Worm (Caenorhabditis elegans) whole organism, mixed stage, embryonic: ENCODE data around the gene egrh-2.

Source experiments
- M03D4.4 ChIP-seq: sonication (generic microtip); optimal IDR thresholded peaks from 2 replicates; lab custom pipeline; 2017; ENCODE audit warnings: mild to moderate bottlenecking, missing genetic modification characterization, missing compliant biosample characterization
- bed-3 ChIP-seq: fragments of 200-800 bp; sonication (Bioruptor generic); optimal IDR thresholded peaks from 3 replicates; lab custom pipeline; 2018; ENCODE audit warnings: mild to moderate bottlenecking, missing genetic modification characterization, moderate library complexity, missing compliant biosample characterization
- blmp-1 ChIP-seq: fragments of 150-350 bp; optimal IDR thresholded peaks from 2 replicates; lab custom pipeline; 2014; ENCODE audit warnings: missing biosample characterization, missing genetic modification characterization
- ceh-39 ChIP-seq: fragments of 150-350 bp; optimal IDR thresholded peaks from 2 replicates; lab custom pipeline; 2014; ENCODE audit warnings: missing biosample characterization, missing genetic modification characterization
- ceh-43 ChIP-seq: fragments of 200-800 bp; sonication (Bioruptor generic); optimal IDR thresholded peaks from 2 replicates; lab custom pipeline; 2018; ENCODE audit warnings: mild to moderate bottlenecking, missing genetic modification characterization, moderate library complexity, missing compliant biosample characterization
- ceh-83 ChIP-seq: fragments of 200-800 bp; sonication (Bioruptor generic); optimal IDR thresholded peaks from 2 replicates; lab custom pipeline; 2018; ENCODE audit warnings: mild to moderate bottlenecking, missing genetic modification characterization, missing compliant biosample characterization
- ces-1 ChIP-seq: fragments of 150-350 bp; optimal IDR thresholded peaks from 2 replicates; lab custom pipeline; 2014; ENCODE audit warnings: missing biosample characterization, missing genetic modification reagents, missing genetic modification characterization
- cnd-1 ChIP-seq: fragments of 200-800 bp; sonication (Bioruptor generic); optimal IDR thresholded peaks from 2 replicates; lab custom pipeline; 2018; ENCODE audit warnings: mild to moderate bottlenecking, missing genetic modification characterization, missing compliant biosample characterization
- drap-1 ChIP-seq: fragments of 200-800 bp; sonication (Bioruptor generic); optimal IDR thresholded peaks from 3 replicates; lab custom pipeline; 2018; ENCODE audit warnings: mild to moderate bottlenecking, missing genetic modification characterization, missing compliant biosample characterization
- elt-3 ChIP-seq: fragments of 150-350 bp; optimal IDR thresholded peaks from 2 replicates; lab custom pipeline; 2014; ENCODE audit warnings: missing biosample characterization, missing genetic modification characterization
- flh-1 ChIP-seq: fragments of 200-800 bp; sonication (Bioruptor generic); optimal IDR thresholded peaks from 2 replicates; lab custom pipeline; 2018; ENCODE audit warnings: mild to moderate bottlenecking, missing genetic modification characterization, moderate library complexity, missing compliant biosample characterization
- ham-2 ChIP-seq: fragments of 200-800 bp; sonication (Bioruptor generic); optimal IDR thresholded peaks from 2 replicates; lab custom pipeline; 2018; ENCODE audit warnings: mild to moderate bottlenecking, missing genetic modification characterization, missing compliant biosample characterization
- hlh-1 ChIP-seq: fragments of 150-350 bp; optimal IDR thresholded peaks from 2 replicates; lab custom pipeline; 2014; ENCODE audit warnings: missing biosample characterization, missing genetic modification reagents, missing genetic modification characterization
- lin-32 ChIP-seq: fragments of 200-800 bp; sonication (Bioruptor generic); optimal IDR thresholded peaks from 2 replicates; lab custom pipeline; 2018; ENCODE audit warnings: mild to moderate bottlenecking, missing genetic modification characterization, missing compliant biosample characterization
- lsy-2 ChIP-seq: fragments of 150-350 bp; optimal IDR thresholded peaks from 2 replicates; lab custom pipeline; 2014; ENCODE audit warnings: missing biosample characterization, missing genetic modification characterization
- mab-5 ChIP-seq: fragments of 150-350 bp; optimal IDR thresholded peaks from 2 replicates; lab custom pipeline; 2014; ENCODE audit warnings: missing biosample characterization, missing genetic modification characterization
- mep-1 ChIP-seq: fragments of 150-350 bp; optimal IDR thresholded peaks from 2 replicates; lab custom pipeline; 2017; ENCODE audit warnings: missing biosample characterization, missing genetic modification reagents, missing genetic modification characterization, inconsistent platforms
- mls-2 ChIP-seq: sonication (generic microtip); optimal IDR thresholded peaks from 2 replicates; lab custom pipeline; 2016; ENCODE audit warnings: mild to moderate bottlenecking, missing genetic modification characterization, moderate library complexity, missing compliant biosample characterization
- nhr-12 ChIP-seq: fragments of 150-350 bp; optimal IDR thresholded peaks from 2 replicates; lab custom pipeline; 2014; ENCODE audit warnings: missing biosample characterization, missing genetic modification characterization
- nhr-237 ChIP-seq: fragments of 150-350 bp; optimal IDR thresholded peaks from 2 replicates; lab custom pipeline; 2014; ENCODE audit warnings: missing biosample characterization, missing genetic modification characterization
- nhr-28 ChIP-seq: fragments of 150-350 bp; optimal IDR thresholded peaks from 2 replicates; lab custom pipeline; 2014; ENCODE audit warnings: missing biosample characterization, missing genetic modification characterization
- nhr-76 ChIP-seq: sonication (generic microtip); optimal IDR thresholded peaks from 2 replicates; lab custom pipeline; 2017; ENCODE audit warnings: missing biosample characterization, missing genetic modification characterization
- sem-2 ChIP-seq: fragments of 200-800 bp; sonication (Bioruptor generic); optimal IDR thresholded peaks from 2 replicates; lab custom pipeline; 2018; ENCODE audit warnings: mild to moderate bottlenecking, missing genetic modification characterization, missing compliant biosample characterization
- sptf-1 ChIP-seq: sonication (generic microtip); optimal IDR thresholded peaks from 2 replicates; lab custom pipeline; 2017; ENCODE audit warnings: mild to moderate bottlenecking, missing genetic modification characterization, moderate library complexity, missing compliant biosample characterization
- tbx-8 ChIP-seq: fragments of 200-800 bp; sonication (Bioruptor generic); optimal IDR thresholded peaks from 2 replicates; lab custom pipeline; 2018; ENCODE audit warnings: mild to moderate bottlenecking, missing genetic modification characterization, moderate library complexity, missing compliant biosample characterization
- unc-120 ChIP-seq: sonication (generic microtip); optimal IDR thresholded peaks from 2 replicates; lab custom pipeline; 2017; ENCODE audit warnings: missing genetic modification characterization, missing compliant biosample characterization; ENCODE audit not compliant: poor library complexity, severe bottlenecking
- unc-62 ChIP-seq: fragments of 150-350 bp; optimal IDR thresholded peaks from 2 replicates; lab custom pipeline; 2014; ENCODE audit warnings: missing biosample characterization, missing genetic modification reagents, missing genetic modification characterization
- zip-8 ChIP-seq: fragments of 150-350 bp; optimal IDR thresholded peaks from 2 replicates; lab custom pipeline; 2014; ENCODE audit warnings: missing biosample characterization, missing genetic modification characterization
- ztf-11 ChIP-seq: fragments of 150-350 bp; optimal IDR thresholded peaks from 2 replicates; lab custom pipeline; 2014; ENCODE audit warnings: missing biosample characterization, missing genetic modification characterization

egrh-2 gene

DNA sequence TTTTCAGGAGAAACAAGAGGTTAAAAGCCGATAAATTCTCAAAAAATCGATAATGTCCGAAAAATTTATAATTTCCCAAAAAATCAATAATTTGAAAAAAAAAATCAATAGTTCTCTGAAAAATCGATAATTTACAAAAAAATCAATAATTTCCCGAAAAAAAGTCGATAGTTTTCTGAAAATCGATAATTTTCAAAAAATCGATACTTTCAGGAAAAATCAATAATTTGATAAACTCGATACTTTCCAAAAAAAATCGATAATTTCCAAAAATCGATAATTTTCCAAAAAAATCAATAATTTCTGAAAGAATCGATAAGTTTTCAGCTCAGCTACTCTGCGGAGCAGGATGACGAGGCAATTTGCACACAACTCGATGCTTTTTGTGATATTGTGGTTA, 9.4 kb upstream of the egrh-2 start:
- TF ChIP-seq mep-1 (no peak), ceh-83 (GFP tag; lab: Kevin White, UChicago) (no peak), ceh-39 (peak; percentile 13), nhr-12 (tag; lab: Kevin White, UChicago) (no peak)

ce11 chrIV:998914-999313, 8.7 kb upstream of the egrh-2 start, which contains the start of gene Y55F3AM.5:
Y55F3AM.5 (plus strand) TSS chrIV:999214.
- TF ChIP-seq ceh-83 (GFP tag; lab: Kevin White, UChicago) (no peak), ceh-39 (no peak), zip-8 (tag; lab: Kevin White, UChicago) (no peak), nhr-28 (no peak), mls-2 (tag; lab: Kevin White, UChicago) (no peak), ceh-43 (GFP tag; lab: Kevin White, UChicago) (no peak), mab-5 (tag; lab: Kevin White, UChicago) (no peak), ztf-11 (tag; lab: Kevin White, UChicago) (no peak), unc-62 (GFP tag; lab: Kevin White, UChicago) (no peak), blmp-1 (tag; lab: Kevin White, UChicago) (no peak), sptf-1 (tag; lab: Kevin White, UChicago) (no peak), lsy-2 (no peak), nhr-76 (tag; lab: Kevin White, UChicago) (no peak), M03D4.4 (tag; lab: Kevin White, UChicago) (no peak), hlh-1 (tag; lab: Kevin White, UChicago) (no peak), ham-2 (GFP tag; lab: Kevin White, UChicago) (no peak), sem-2 (no peak), unc-120 (no peak), mep-1 (no peak)

DNA sequence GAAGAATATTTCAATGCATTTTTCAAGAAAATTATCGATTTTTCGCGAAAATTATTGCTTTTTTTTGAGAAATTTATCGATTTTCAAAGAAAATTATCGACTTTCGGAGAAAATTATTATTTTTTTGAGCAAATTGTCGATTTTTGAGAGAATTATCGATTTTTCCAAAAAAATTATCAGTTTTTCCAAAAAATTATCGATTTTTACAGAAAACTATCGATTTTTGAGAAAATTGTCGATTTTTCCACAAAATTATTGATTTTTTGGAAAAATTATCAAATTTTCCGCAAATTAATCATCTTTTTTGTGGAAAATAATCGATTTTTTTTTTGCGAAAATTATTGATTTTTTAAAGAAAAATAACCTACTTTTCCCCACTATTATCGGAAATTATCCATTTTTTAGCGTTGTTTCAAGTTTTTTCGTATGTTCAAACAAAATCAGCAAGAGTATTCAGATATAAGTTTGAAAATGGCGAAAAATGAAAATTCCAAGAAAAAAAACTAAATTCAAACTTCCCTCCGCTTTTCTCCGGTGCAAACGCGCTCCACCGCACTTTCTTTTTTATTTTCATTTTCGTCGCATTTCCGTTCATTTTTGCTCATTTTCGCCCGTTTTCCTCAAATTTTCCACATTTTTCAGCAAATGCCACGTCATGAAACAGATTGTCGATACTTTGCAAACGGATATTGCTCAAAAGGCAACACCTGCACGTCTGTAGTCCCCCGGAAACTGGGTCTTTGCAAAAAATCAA, 1.6 kb upstream of the egrh-2 start, which contains the start of gene lep-2:
Gene lep-2 (plus strand): TSS at position 637 of the 754 bp plus-strand sequence.
- TF ChIP-seq ceh-39: no peak
- TF ChIP-seq sptf-1 (tag; lab: Kevin White, UChicago): no peak
- no peak for TF ChIP-seq hlh-1 (tag; lab: Kevin White, UChicago)
- TF ChIP-seq ceh-83 (GFP tag; lab: Kevin White, UChicago): no peak
- no peak for TF ChIP-seq unc-120
- no peak for TF ChIP-seq blmp-1 (tag; lab: Kevin White, UChicago)
- no peak for TF ChIP-seq sem-2
- TF ChIP-seq unc-62 (GFP tag; lab: Kevin White, UChicago): no peak
- TF ChIP-seq drap-1: no peak
- TF ChIP-seq cnd-1 (tag; lab: Kevin White, UChicago): no peak
- TF ChIP-seq nhr-76 (tag; lab: Kevin White, UChicago): no peak

DNA sequence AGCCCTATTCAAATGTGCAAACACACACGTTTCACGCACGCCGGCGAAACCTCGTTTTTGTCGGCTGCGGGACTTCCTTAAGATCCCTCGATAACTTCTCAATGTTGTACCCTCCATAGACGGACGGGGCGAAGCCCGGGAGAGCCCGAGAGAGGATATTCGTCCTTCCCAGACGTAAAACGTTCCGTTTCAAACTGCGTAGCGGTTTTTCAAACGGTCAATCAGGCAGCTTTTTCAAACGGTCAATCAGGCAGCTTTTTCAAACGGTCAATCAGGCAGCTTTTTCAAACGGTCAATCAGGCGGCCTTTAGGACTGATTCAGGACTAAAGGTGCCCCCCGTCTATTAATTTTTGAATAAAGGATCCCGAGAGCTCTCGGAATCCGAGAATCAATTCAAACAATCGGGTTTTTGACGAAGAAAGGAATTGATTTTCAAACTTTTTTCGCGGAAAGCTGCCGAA, 960 bp upstream of the egrh-2 start:
- TF ChIP-seq ztf-11 (tag; lab: Kevin White, UChicago) (no peak), unc-120 (no peak), ceh-43 (GFP tag; lab: Kevin White, UChicago) (no peak), hlh-1 (tag; lab: Kevin White, UChicago) (no peak), cnd-1 (tag; lab: Kevin White, UChicago) (no peak), tbx-8 (no peak), M03D4.4 (tag; lab: Kevin White, UChicago) (no peak)

- TF ChIP-seq sptf-1 (tag; lab: Kevin White, UChicago) (no peak), nhr-237 (tag; lab: Kevin White, UChicago) (no peak), ceh-83 (GFP tag; lab: Kevin White, UChicago) (no peak), ceh-39 (no peak), ham-2 (GFP tag; lab: Kevin White, UChicago) (no peak), ceh-43 (GFP tag; lab: Kevin White, UChicago) (no peak), nhr-76 (tag; lab: Kevin White, UChicago) (no peak)
- TF ChIP-seq, all 35 proteins: peak for 0
Observed at ce11 chrIV:983558-983957, 6.7 kb downstream of the egrh-2 start.

ce11 chrIV:977793-978192, 12.5 kb downstream of the egrh-2 start:
- TF ChIP-seq ces-1: peak; percentile 58

DNA sequence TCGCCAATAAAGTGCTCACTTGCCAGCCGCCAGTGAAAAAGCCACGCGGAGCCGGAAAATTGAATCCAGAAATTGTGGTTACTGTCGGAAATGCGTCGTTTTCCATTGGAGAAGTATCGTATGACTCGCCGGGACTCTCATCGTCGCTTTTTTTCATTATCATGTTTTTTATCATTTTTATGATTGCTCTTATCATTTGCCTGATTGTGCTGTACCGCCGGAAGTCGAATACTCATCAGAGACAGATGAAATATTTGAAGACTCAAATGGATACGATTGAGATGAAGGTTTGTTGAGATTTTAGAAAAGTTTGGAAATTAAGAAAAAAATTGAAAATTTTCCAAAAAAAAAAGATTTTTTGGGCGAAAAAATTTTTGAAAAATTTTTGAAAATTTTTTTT, 13.9 kb downstream of the egrh-2 start:
- TF ChIP-seq sptf-1 (tag; lab: Kevin White, UChicago) (no peak), ces-1 (no peak), mep-1 (no peak), mab-5 (tag; lab: Kevin White, UChicago) (no peak), mls-2 (tag; lab: Kevin White, UChicago) (no peak), ceh-43 (GFP tag; lab: Kevin White, UChicago) (no peak), elt-3 (tag; lab: Kevin White, UChicago) (no peak), hlh-1 (tag; lab: Kevin White, UChicago) (no peak), blmp-1 (tag; lab: Kevin White, UChicago) (no peak), cnd-1 (tag; lab: Kevin White, UChicago) (no peak), M03D4.4 (tag; lab: Kevin White, UChicago) (no peak), flh-1 (GFP tag; lab: Kevin White, UChicago) (no peak), unc-120 (no peak), nhr-12 (tag; lab: Kevin White, UChicago) (no peak), lsy-2 (no peak), lin-32 (GFP tag; lab: Kevin White, UChicago) (no peak), ceh-83 (GFP tag; lab: Kevin White, UChicago) (no peak), bed-3 (GFP tag; lab: Kevin White, UChicago) (no peak), ceh-39 (no peak)
- TF ChIP-seq, all 35 proteins: peak for 0
